Fruit fly (Drosophila melanogaster) whole organism: Measurements from ENCODE around the gene Gyc89Db.

Source experiments
- CG8478 ChIP-seq: fragments of >200 bp; optimal IDR thresholded peaks from 2 replicates; lab custom pipeline; 2018; ENCODE audit warnings: inconsistent platforms
- Dll ChIP-seq: fragments of >200 bp; optimal IDR thresholded peaks from 2 replicates; lab custom pipeline; 2017
- EcR ChIP-seq, 2 experiments: fragments of >200 bp; optimal IDR thresholded peaks; 2 replicates each; lab custom pipeline; 2017; ENCODE audit warnings: missing biosample characterization in 2 of 2, missing genetic modification characterization in 2 of 2, missing genetic modification reagents in 2 of 2
- pan ChIP-seq: fragments of >200 bp; optimal IDR thresholded peaks from 2 replicates; lab custom pipeline; 2017
- psq ChIP-seq: fragments of >200 bp; optimal IDR thresholded peaks from 2 replicates; lab custom pipeline; 2017
- usp ChIP-seq: fragments of >200 bp; optimal IDR thresholded peaks from 2 replicates; lab custom pipeline; 2017; ENCODE audit warnings: missing biosample characterization, missing genetic modification characterization, mixed read lengths

Gyc89Db gene

DNA sequence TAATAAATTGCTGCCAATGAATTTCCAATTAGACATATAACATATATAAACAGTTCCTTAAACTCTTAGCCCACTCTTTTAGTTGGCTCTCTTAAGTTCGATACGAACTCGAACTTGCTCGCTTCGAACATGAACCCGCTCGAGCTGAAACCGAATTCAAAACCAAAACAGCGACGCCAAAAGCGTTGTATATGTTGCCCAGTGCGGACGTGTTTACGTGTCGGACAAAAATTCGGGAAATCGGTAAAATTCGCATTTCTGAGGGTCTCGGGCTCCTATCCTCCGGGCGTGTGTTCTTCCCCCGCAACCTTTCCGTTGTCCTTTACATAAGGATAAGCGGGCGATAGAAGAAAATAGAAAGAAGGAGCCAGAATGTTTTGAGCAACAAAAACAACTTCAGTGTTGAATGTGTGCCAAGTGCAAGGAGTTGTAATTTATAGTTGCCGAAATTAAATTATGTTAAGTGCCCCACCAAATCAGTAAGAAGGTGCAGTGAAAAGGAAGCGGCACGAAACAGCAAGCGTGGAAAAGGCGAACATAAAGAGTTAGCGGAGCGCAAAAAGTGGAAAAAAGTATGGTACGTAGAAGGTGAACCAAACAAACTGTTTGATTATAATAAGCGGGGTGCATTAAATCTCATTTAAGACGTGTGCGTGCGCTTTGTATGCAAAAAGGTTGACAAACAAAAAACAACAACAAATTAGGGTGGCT, 25.8 kb downstream of the Gyc89Db start, which contains the start of gene CG42342:
Gene CG42342, plus strand, starts transcription at position 176 of the 711 bp plus-strand sequence.
- no peak for TF ChIP-seq pan (lab: Kevin White, UChicago)
- no peak for TF ChIP-seq psq (lab: Kevin White, UChicago)
- TF ChIP-seq usp (GFP tag; lab: Kevin White, UChicago): no peak
- TF ChIP-seq CG8478 (lab: Kevin White, UChicago): no peak
- no peak for TF ChIP-seq Dll (lab: Kevin White, UChicago)
- TF ChIP-seq EcR (GFP tag; optimal IDR thresholded peaks at IDR 0.05; lab: Kevin White, UChicago): no peak

DNA sequence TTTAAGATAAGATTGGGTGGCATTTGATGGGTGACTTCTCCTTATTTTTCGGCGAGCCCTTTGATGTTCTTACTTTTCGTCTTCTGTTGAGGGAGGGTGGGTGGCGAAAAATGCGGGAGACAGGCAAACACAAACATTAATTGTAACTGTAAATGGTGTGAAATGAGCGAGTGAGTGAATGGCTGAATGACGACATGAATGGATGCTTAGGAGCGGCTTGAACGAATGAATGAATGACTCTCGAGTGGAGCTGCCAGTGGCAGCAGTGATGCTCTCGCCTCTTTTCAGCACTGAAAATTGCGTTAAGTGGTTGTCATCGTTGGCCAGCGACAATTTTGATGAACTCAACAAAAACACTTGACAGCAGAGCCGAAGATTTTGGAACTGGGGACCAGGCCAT, 27.6 kb downstream of the Gyc89Db start:
- TF ChIP-seq Dll (lab: Kevin White, UChicago) (no peak), EcR (GFP tag; optimal IDR thresholded peaks at IDR 0.05; lab: Kevin White, UChicago) (no peak), pan (lab: Kevin White, UChicago) (no peak), psq (lab: Kevin White, UChicago) (no peak), CG8478 (lab: Kevin White, UChicago) (no peak), usp (GFP tag; lab: Kevin White, UChicago) (no peak)

DNA sequence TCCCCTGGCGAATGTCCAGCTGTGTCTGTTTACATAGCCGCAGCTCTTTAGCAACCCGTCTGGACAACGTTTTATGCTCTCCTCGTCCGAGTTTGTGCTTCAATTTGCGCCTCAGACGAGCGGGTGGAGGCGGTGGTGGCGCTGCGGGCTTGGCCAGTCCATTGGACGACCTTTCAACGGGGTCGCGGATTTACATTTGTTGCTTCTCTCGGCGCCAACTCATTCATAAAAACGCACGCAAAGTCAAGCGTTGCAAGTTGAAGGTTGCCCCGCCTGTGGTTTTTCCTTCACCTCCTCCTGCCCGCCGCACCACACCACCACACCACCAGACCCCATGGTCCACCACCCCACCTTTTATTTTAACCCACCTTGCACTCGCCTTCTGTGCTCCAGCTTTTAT, 30.8 kb downstream of the Gyc89Db start:
- TF ChIP-seq CG8478 (lab: Kevin White, UChicago) (no peak), psq (lab: Kevin White, UChicago) (no peak), usp (GFP tag; lab: Kevin White, UChicago) (no peak), EcR (GFP tag; optimal IDR thresholded peaks at IDR 0.05; lab: Kevin White, UChicago) (no peak), pan (lab: Kevin White, UChicago) (no peak), Dll (lab: Kevin White, UChicago) (no peak)

DNA sequence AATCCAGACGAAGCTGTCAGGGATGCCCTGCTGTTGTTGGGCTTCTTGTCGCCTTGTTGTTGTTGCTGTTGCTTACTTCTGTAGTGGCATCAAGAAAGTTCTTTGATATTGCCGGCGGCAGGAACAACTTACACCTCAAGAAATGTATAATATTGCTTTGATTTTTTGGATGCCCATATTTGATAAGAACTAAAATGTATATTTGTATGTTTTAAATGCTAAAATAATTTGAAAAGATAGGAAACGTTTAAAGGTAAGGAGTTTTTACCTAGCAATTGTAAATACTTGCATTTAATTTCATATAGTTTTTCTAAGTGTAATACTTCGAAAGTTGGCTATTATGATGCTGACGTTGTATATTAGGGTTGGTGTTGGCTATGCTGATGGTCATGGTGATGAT, 33.2 kb downstream of the Gyc89Db start:
- TF ChIP-seq usp (GFP tag; lab: Kevin White, UChicago) (no peak), EcR (GFP tag; optimal IDR thresholded peaks at IDR 0.05; lab: Kevin White, UChicago) (no peak), pan (lab: Kevin White, UChicago) (no peak), Dll (lab: Kevin White, UChicago) (no peak), CG8478 (lab: Kevin White, UChicago) (no peak), psq (lab: Kevin White, UChicago) (no peak)

DNA sequence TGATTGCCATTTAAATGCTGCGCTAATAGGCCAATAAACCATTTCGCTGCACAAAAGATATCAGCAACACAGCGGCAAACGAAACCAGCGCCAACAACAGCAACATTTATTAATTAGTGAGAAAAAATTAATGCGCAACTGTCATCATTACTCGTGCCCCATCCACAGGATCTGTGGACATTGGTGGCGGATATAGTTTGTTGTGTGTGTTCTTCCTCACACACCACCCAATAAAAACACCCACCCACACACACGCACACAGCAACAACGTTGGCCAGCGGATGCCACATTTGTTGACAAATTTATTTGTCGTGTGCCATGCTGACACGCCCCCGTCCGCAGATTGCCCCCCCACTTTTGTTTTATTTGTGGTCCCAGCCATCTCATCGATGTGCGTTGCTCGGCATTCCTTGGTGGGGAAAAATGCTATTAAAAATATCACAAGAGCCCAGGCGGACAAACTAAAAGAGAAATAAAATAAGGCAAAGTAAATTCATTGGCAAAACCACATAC, 41.3 kb downstream of the Gyc89Db start:
- no peak for TF ChIP-seq psq (lab: Kevin White, UChicago)
- TF ChIP-seq usp (GFP tag; lab: Kevin White, UChicago): no peak
- TF ChIP-seq pan (lab: Kevin White, UChicago): no peak
- TF ChIP-seq EcR (GFP tag; optimal IDR thresholded peaks at IDR 0.05; lab: Kevin White, UChicago): no peak
- no peak for TF ChIP-seq Dll (lab: Kevin White, UChicago)
- no peak for TF ChIP-seq CG8478 (lab: Kevin White, UChicago)

DNA sequence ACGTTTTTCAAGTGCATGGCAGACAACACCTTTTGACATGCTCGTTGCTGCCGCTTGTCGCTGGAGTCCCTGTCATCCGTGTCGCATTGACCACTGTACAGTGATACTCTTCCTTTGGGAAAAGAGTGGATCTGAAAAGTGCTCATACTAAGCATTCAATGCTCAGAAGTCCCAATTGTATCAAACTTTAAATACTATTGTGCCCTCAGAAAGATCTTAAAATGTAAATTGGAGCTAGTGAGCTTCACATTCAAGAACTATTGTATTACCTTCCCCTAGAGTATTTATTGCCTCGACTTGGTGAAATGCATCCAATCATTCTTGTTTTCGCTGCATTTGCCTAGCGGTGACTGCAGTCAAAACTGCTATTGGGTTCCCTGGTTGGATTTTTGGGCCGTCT, 46.5 kb downstream of the Gyc89Db start:
- TF ChIP-seq usp (GFP tag; lab: Kevin White, UChicago) (no peak), Dll (lab: Kevin White, UChicago) (no peak), CG8478 (lab: Kevin White, UChicago) (no peak), psq (lab: Kevin White, UChicago) (no peak), pan (lab: Kevin White, UChicago) (no peak), EcR (GFP tag; optimal IDR thresholded peaks at IDR 0.05; lab: Kevin White, UChicago) (no peak)

DNA sequence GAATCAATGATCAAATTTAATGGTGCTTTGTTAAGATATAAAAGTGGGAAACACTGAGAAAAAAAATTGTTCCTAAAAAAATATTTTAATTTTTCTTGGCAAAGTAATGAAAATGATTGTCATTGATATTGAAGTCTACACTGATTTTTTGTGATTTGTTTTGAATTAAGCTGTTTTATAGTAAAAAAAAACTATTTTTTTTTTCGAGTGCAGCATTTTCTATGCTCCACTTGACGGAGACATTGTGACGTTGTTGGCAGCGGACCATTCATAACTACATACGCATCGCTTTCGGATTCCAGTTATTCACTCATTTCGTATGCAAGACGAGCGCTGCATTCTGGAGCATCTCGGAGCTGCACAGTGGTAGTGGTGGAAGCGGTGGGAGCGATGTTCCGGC, 47.3 kb downstream of the Gyc89Db start:
- no peak for TF ChIP-seq EcR (GFP tag; optimal IDR thresholded peaks at IDR 0.05; lab: Kevin White, UChicago)
- TF ChIP-seq pan (lab: Kevin White, UChicago): no peak
- no peak for TF ChIP-seq psq (lab: Kevin White, UChicago)
- no peak for TF ChIP-seq usp (GFP tag; lab: Kevin White, UChicago)
- no peak for TF ChIP-seq CG8478 (lab: Kevin White, UChicago)
- no peak for TF ChIP-seq Dll (lab: Kevin White, UChicago)

DNA sequence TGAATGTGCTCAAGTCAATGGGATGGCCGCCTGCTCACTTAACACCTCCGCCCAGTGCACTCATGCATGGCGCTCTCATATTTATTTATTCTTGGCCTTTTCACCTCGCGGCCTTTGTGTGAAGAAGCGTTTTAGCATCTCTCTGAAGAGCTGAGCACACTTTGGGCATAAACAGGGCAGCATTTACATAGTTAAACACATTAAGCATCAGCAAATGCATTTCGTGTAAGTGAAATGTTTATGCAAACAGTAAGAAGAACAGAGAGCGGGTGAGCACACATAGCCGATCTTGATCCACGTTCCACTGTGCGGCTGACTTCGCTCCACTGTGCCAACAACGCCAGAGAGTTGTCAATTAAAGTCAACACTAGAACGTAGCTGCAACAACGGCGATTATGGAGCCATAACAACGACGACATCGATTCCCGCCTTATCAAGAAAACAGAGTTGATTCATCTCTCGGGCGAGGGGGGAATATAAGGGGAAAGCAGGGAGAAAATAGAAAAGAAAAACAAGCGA, 47.7 kb downstream of the Gyc89Db start:
- TF ChIP-seq EcR (GFP tag; optimal IDR thresholded peaks at IDR 0.05; lab: Kevin White, UChicago): no peak
- no peak for TF ChIP-seq usp (GFP tag; lab: Kevin White, UChicago)
- no peak for TF ChIP-seq psq (lab: Kevin White, UChicago)
- TF ChIP-seq pan (lab: Kevin White, UChicago): no peak

DNA sequence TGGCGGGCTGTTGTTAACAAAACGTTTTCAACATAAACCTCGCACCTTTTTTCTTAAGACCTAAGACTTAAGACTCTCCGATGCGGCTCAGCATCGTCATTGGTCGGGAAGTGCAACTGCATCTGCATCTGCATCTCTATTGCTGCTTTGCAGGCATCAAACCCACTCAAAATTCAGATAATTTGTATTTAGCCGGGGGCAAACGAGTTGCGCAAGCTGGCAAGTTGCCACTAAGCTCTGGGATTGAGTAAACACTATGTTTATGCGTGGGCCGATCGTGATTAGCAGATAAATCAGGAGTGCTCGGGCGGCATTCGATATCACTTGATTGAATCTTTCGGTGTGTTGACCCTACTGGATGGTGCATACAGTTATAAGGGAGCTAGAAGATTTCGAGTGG, 48.6 kb downstream of the Gyc89Db start:
- no peak for TF ChIP-seq psq (lab: Kevin White, UChicago)
- TF ChIP-seq Dll (lab: Kevin White, UChicago): no peak
- no peak for TF ChIP-seq pan (lab: Kevin White, UChicago)
- no peak for TF ChIP-seq EcR (GFP tag; optimal IDR thresholded peaks at IDR 0.05; lab: Kevin White, UChicago)
- TF ChIP-seq usp (GFP tag; lab: Kevin White, UChicago): no peak

DNA sequence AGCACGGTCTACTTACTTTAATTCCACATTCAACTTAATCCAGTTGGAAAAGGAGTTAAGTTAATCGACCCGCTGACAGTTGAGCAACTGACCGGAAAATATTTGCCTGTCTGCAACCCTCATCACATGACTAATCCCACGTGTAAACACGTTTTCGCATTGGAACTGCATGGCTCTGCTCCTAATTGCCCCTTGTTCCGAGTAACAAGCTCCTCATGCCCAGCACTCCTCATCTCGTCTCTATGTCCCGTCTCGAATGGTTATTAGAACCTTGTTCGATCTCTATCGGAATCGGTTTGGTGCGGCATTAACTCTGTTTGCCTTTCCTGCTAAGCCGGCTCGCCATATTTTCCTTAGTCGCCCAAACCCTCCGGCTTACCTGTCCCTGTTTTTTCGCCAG, 49.3 kb downstream of the Gyc89Db start:
- TF ChIP-seq usp (GFP tag; lab: Kevin White, UChicago): no peak
- TF ChIP-seq pan (lab: Kevin White, UChicago): no peak
- no peak for TF ChIP-seq EcR (GFP tag; optimal IDR thresholded peaks at IDR 0.05; lab: Kevin White, UChicago)
- TF ChIP-seq Dll (lab: Kevin White, UChicago): no peak
- TF ChIP-seq psq (lab: Kevin White, UChicago): no peak
- TF ChIP-seq CG8478 (lab: Kevin White, UChicago): no peak

DNA sequence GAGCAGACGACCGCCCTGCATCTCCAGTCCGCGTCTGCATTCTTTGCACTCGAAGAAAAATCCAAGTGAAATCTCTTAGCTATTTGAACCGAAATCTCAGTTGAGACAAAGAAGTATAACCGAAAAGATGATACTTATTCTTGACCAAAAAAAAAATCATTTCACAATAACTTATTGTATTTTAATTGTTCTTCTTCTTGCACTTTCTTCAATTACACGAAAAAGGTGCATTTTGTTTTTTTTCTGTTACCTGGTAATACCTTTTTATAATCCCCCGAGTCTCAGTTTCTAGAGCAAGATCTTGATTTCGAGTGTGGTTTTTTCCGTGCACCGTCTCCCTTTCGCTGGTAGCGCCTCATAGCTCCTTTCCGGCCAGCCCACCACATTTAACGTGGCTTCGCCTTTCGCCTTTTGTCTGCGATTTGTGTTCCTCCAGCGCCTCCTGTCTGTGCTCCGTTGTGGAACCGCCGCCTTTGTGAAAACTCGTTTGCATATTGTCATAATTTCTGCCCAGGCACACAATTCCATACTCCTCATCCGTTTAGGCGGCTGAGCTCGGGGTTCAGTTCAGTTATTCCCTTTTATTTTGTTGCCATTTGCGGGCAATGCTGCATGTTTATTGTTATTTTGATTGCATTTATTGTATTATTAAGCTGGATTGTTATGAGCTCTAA, 49.9 kb downstream of the Gyc89Db start:
- no peak for TF ChIP-seq usp (GFP tag; lab: Kevin White, UChicago)
- TF ChIP-seq CG8478 (lab: Kevin White, UChicago): no peak
- TF ChIP-seq psq (lab: Kevin White, UChicago): no peak
- no peak for TF ChIP-seq EcR (GFP tag; optimal IDR thresholded peaks at IDR 0.05; lab: Kevin White, UChicago)
- no peak for TF ChIP-seq Dll (lab: Kevin White, UChicago)
- TF ChIP-seq pan (lab: Kevin White, UChicago): no peak
